Worm (Caenorhabditis elegans) whole organism, L4/young adult: ENCODE results near the gene D1025.10.
A peak's percentile ranks its signal among the peaks of the same experiment; 100 is the strongest.

Source experiments
- W03F9.2 ChIP-seq: fragments of 150-350 bp; optimal IDR thresholded peaks from 2 replicates; lab custom pipeline; 2014; ENCODE audit warnings: missing biosample characterization, missing genetic modification characterization
- dao-5 ChIP-seq: sonication (generic microtip); optimal IDR thresholded peaks from 2 replicates; lab custom pipeline; 2016; ENCODE audit warnings: missing genotype, missing genetic modification characterization, moderate library complexity, missing compliant biosample characterization
- him-1 ChIP-seq: sonication (generic microtip); optimal IDR thresholded peaks from 2 replicates; lab custom pipeline; 2016; ENCODE audit warnings: missing genotype, missing genetic modification reagents, missing genetic modification characterization, missing compliant biosample characterization

The D1025.10 gene

ce11 chrX:14557352-14557935 is 40.8 kb downstream of the D1025.10 start:
- TF ChIP-seq W03F9.2 (no peak), dao-5 (tag; lab: Kevin White, UChicago) (no peak), him-1 (tag; lab: Kevin White, UChicago) (no peak)

- TF ChIP-seq dao-5 (tag; lab: Kevin White, UChicago) (no peak), W03F9.2 (no peak), him-1 (tag; lab: Kevin White, UChicago) (no peak)
Observed at ce11 chrX:14557936-14558554, 41.4 kb downstream of the D1025.10 start, which contains the start of gene nhr-3. TSS of gene nhr-3 (plus strand) at chrX:14558504.

ce11 chrX:14559084-14559483 is 42.4 kb downstream of the D1025.10 start:
- no peak for TF ChIP-seq W03F9.2
- TF ChIP-seq him-1 (tag; lab: Kevin White, UChicago), result no peak
- no peak for TF ChIP-seq dao-5 (tag; lab: Kevin White, UChicago)

- TF ChIP-seq W03F9.2 (no peak), dao-5 (tag; lab: Kevin White, UChicago) (no peak)
Observed at ce11 chrX:14559519-14560296, 43.0 kb downstream of the D1025.10 start.

ce11 chrX:14560297-14560680 is 43.6 kb downstream of the D1025.10 start:
- peak; percentile 78 for TF ChIP-seq W03F9.2
- peak; percentile 61 for TF ChIP-seq him-1 (tag; lab: Kevin White, UChicago)
- TF ChIP-seq dao-5 (tag; lab: Kevin White, UChicago), result no peak

- TF ChIP-seq dao-5 (tag; lab: Kevin White, UChicago) (no peak), W03F9.2 (no peak), him-1 (tag; lab: Kevin White, UChicago) (no peak)
Observed at ce11 chrX:14561416-14561973, 44.8 kb downstream of the D1025.10 start.

ce11 chrX:14562286-14563086 is 45.8 kb downstream of the D1025.10 start:
- TF ChIP-seq him-1 (tag; lab: Kevin White, UChicago), result no peak
- no peak for TF ChIP-seq W03F9.2
- no peak for TF ChIP-seq dao-5 (tag; lab: Kevin White, UChicago)

- TF ChIP-seq W03F9.2 (no peak), him-1 (tag; lab: Kevin White, UChicago) (no peak), dao-5 (tag; lab: Kevin White, UChicago) (no peak)
Observed at ce11 chrX:14563818-14564217, 47.2 kb downstream of the D1025.10 start.

- TF ChIP-seq dao-5 (tag; lab: Kevin White, UChicago) (no peak), W03F9.2 (no peak), him-1 (tag; lab: Kevin White, UChicago) (no peak)
Observed at ce11 chrX:14565245-14565644, 48.6 kb downstream of the D1025.10 start.

ce11 chrX:14566047-14566446 is 49.4 kb downstream of the D1025.10 start:
- TF ChIP-seq him-1 (tag; lab: Kevin White, UChicago), result no peak
- no peak for TF ChIP-seq dao-5 (tag; lab: Kevin White, UChicago)
- TF ChIP-seq W03F9.2, result no peak

- no peak for TF ChIP-seq dao-5 (tag; lab: Kevin White, UChicago)
- TF ChIP-seq him-1 (tag; lab: Kevin White, UChicago), result no peak
- no peak for TF ChIP-seq W03F9.2
Observed at ce11 chrX:14568258-14568763, 51.7 kb downstream of the D1025.10 start.
